Fruit fly (Drosophila melanogaster) ovary, adult (tissue): Measurements from ENCODE around the gene CG1103.

Experiments used
- CG17801 ChIP-seq: fragments of 200-800 bp; optimal IDR thresholded peaks from 2 replicates; lab custom pipeline; 2019; ENCODE audit warnings: missing biosample characterization, mild to moderate bottlenecking, missing genetic modification characterization, moderate library complexity; ENCODE audit not compliant: partially characterized antibody

Gene CG1103

DNA sequence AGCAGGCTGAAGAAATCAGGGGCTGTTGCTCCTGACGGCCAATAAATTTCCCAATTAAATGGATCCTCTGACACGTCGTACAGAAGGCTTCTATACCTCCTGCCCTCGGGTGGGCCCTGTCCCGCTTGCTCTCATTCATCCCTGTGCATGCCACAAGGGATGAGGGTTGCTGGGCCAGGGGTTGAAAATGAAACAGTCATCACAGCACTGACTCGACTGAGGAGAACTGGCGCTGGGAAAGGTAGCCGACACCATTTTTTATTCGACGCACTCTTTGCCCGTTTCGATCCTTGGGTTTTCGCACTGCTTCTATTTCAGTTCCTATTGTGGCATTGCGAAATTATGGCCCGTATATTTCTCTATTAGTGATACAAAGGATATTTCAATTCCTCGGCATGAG, 3.6 kb downstream of the CG1103 start:
- TF ChIP-seq CG17801 (GFP tag; lab: Kevin White, UChicago), result no peak

DNA sequence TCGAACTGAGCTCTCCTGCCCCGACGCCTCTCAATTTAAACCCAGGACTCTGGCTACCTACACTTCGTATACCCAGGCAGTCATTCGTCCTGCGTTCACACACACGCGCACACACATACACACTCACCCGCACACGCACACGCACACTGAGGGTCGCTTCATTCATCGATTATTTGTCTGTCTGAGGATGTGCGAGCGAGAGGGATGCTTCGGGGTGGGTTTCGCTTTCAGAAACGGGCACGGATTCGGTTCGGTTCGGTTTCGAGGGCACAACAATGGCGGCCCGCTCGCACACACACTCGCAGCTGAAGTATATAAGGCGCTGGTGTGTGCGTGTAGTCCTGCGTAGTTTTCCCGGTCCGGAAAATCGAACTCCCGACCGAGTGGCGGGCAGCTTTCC, 9.1 kb downstream of the CG1103 start, which contains the start of gene hkb:
Gene hkb, minus strand, starts transcription at position 11 of the 400 bp plus-strand sequence.
- TF ChIP-seq CG17801 (GFP tag; lab: Kevin White, UChicago), result no peak

DNA sequence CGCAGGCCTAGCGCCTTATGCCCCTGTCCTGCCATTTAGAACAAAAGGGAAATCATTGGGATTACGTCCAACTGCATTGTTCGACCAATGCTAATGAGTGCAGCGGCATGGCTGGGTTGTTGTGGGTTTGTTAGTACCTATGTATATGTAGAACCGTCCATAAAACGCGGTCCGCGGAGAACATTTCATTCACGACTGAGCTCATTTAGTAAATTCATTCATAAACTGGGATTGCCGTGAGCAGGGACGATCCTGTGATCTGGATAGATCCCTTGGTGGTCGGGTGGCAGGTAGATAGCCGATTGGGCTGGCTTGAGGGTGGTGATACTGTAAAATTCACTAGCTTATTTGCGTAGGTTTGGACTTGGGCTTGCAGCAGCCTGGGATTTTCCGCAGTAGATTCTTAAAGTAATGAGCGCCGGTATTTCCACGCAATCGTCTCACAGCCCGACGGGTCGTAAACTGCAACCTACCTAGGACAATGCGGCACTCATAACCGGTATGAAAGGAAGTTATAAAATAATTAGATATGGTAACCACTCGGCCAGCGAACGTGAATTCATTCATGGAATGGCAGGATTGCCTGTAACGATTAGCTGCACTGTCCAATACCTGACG, 10.8 kb downstream of the CG1103 start:
- TF ChIP-seq CG17801 (GFP tag; lab: Kevin White, UChicago), result no peak

DNA sequence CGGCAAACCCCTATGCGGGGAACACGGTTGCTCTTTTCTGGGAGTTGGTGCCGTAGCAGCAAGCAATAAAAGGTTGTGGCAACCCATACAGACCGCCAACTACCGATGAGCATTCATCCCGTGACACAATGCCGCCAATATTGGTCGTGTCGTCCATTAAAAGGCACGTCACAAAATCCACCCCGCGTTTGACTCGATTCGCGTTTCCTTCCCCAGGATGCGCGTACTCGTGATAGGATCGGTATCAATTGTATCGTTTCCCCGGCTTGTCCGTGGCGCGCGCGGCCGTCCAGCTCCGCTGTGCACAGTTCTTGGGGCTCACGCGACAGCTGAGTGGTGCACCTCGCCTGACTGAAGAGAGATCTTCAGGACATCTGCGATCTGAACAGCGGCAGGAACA, 12.6 kb downstream of the CG1103 start:
- no peak for TF ChIP-seq CG17801 (GFP tag; lab: Kevin White, UChicago)

DNA sequence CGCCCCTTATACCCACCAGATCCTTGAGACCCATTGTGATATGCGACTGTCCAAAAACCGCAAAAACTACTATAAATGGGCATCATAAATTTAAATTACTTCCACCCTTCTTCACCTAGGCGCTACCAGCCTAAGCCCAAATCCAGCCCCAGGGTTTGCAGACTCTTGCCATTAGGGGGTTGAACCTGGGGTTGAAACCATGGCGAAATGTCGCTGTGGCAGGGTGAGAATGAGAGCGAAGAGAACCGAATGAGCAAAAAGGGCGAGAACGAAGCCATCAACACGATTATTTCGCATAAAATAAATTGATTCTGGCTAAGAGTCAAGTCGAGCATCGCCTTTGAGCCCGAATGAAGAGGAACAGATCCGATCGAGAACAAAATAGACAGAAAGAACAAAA, 16.0 kb downstream of the CG1103 start:
- TF ChIP-seq CG17801 (GFP tag; lab: Kevin White, UChicago), result no peak

DNA sequence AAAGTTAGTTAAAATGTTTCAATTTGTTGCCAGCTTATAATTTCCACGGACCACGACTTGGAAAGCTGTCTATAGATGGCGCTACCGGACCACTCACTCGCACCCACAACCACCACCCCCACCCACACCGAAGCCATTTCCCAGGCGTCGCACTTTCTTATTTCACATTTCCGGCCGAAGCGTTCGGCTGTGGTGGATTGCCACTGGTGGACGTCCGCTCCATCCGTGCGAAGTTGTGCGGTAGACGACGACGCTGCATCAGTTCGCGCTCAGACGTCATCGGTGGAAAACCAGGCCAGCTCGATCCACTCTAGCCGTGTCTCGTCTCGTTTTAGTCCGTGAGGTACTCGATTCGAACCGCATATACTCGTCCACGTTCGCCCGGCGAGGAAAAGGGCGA, 22.1 kb downstream of the CG1103 start, which contains the start of gene CG1090:
Gene CG1090, plus strand, starts transcription at position 259 of the 400 bp plus-strand sequence.
- TF ChIP-seq CG17801 (GFP tag; lab: Kevin White, UChicago), result no peak

DNA sequence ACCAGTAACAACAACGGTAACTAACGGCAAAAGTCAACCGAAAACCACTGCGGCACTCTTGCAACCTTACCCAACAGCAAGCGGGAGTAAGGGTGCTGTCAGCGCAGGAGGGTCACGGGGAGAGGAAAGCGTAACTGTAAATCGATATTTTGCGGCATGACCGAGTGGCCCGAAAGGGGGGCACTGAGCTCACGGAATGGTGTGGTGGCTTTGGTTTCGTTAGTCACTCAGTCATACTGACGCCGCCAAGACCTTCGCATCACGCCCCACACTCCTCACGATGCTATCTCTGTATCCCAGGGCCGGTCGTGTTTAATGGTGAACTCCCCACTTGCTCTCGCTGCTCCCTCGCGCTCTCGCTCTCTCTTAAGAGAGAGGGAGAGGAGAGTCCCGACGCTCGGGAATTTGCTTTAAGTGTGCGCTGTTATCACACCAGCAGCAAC, 23.1 kb downstream of the CG1103 start:
- no peak for TF ChIP-seq CG17801 (GFP tag; lab: Kevin White, UChicago)

DNA sequence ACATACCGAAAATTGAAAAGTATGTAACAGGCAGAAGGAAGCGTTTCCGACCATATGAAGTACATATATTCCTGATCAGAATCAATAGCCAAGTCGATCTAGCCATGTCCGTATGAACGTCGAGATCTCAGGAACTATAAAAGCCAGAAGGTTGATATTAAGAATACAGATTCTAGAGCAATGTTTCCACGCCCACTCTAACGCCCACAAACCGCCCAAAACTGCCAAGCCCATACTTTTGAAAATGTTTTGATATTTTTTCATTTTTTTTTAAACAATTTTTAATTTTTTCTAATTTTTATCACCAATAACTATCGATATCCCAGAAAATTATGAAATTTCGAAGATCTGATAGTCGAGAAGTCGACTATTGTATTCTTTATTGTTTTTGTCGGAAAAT, 24.5 kb downstream of the CG1103 start:
- TF ChIP-seq CG17801 (GFP tag; lab: Kevin White, UChicago), result no peak

DNA sequence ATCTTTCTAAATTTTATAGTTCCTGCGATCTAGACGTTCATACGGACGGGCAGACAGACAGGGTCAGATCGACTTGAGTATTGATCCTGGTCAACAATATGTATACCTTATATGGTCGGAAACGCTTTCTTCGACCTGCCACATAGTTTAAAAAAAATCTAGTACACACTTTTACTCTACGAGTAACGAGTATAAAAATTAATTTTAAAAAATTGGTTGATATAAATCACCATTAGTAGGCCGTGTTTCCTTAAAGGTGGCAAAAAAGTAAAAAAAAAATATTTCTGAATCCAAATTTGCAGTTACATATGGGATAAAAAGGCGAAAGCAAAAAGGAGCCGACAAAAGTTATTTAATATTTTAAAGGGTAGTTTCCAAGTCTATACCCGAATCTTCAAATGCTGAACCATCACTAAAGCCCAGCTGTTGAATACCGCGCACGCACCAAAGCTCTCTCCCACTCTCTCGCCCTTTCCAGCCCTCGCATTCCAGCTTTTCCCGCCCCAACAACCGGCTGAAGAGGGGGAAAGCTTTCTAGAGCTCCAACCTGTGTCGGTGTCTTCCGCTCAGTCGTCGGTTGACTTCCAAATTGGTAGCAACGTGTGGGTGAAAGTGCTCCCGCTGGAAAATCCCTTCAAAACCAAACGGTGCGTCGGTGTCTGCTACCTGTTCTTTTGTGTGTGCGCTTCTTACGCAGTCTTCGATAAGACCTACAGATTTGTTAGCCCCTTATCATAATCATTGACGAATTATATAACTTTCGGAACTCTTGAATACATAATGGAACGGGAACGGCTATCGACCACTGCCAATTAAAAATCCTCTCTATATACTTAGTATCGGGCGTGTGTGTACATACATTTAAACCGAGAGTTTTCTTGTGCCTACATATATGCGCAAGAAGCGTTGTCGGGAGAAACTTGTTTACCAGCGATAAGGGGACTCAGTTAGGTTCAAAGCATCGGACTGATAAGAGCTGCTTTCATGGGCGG, 41.1 kb downstream of the CG1103 start, which contains the start of gene Sfxn1-3:
Gene Sfxn1-3, plus strand, starts transcription at position 238 of the 992 bp plus-strand sequence.
- TF ChIP-seq CG17801 (GFP tag; lab: Kevin White, UChicago), result peak; percentile 71

DNA sequence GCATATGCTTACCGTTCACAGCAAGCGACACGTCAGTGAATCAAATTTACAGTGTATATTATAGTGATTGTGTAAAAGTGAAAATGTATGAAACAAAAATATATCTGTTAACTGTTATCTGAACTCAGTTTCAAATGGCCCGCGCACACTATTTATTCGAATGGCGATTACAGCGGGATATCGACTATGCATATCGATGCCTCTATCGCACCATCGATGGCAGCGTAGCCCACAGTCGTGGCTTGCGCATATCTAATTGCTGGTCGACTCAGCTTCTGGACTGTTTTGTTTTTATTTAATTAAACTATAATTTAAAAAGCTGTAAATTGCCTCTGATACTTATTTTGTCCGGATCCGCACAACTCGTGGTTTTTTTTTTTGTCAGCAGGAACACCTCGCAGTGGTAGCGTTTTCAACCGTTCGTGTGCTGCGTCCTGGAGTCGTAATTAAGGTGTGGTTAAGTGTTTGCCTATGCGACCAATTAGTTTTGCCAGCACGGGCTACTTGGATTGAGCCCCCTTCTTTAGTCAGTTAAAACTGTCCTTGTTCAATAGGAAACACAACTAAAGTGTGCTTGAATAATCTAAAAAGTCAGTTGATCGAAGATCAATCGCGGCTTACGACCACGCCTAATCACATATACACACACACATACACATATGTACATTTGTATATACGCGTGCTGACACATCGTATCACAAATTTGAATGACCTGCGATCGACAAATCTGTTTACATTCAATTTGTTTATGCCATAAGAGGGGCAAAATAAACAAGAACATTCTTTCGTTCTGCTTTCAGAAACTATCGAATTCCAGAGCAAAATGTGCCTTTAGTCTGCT, 43.7 kb downstream of the CG1103 start, which contains the start of gene Cont:
Gene Cont, plus strand, starts transcription at position 228 of the 841 bp plus-strand sequence.
- peak; percentile 3 for TF ChIP-seq CG17801 (GFP tag; lab: Kevin White, UChicago)

DNA sequence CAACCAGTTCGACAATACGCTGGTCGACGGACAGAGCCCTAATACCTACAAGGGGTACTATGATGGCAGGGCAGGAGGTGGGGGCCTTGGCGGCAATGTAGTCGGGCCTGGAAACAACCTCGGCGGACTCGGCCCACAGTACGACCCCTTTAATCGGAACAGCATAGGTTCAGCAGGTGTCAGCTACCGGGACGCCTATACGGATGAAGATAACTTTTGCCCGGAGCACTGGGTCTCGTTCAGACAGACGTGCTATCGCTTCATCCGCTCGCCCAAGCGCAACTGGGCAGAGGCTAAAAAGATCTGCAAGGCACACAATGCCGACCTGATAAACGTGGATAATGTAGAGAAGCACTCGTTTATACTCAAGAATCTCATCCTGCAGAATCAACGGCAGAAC, 44.6 kb downstream of the CG1103 start:
- TF ChIP-seq CG17801 (GFP tag; lab: Kevin White, UChicago), result no peak

DNA sequence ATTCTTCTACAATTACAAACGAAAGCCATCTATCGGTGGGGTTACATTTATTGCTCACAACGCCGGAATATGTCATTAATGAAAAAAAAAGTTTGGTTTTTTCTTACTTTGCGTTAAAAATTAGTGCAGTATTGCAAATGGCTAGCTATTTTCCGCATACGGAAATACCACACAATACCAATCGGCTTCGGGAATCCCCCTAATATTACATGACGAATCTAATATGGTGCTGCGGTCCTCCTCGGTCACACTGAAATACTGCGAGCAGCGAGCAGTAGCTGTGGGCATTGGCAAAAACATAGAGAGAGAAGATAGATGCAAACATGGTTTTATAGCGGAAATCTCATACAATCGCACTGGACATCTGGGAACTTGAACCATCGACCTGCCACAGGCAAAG, 49.9 kb downstream of the CG1103 start, which contains the start of gene tub:
Gene tub, plus strand, starts transcription at position 253 of the 400 bp plus-strand sequence.
- peak; percentile 14 for TF ChIP-seq CG17801 (GFP tag; lab: Kevin White, UChicago)
